Fruit fly (Drosophila melanogaster) whole organism, wandering third instar larva: ENCODE results near the gene SNRPG.

ENCODE experiments used
- CG32264 ChIP-seq: fragments of 200-800 bp; sonication (Bioruptor generic); optimal IDR thresholded peaks from 2 replicates; lab custom pipeline; 2016; ENCODE audit warnings: missing biosample characterization, missing genetic modification characterization
- CG9705 ChIP-seq: fragments of 200-800 bp; sonication (Bioruptor generic); optimal IDR thresholded peaks from 2 replicates; lab custom pipeline; 2018; ENCODE audit warnings: missing biosample characterization, mild to moderate bottlenecking, missing genetic modification characterization
- CrebA ChIP-seq: fragments of 200-800 bp; sonication (Bioruptor generic); optimal IDR thresholded peaks from 2 replicates; lab custom pipeline; 2016; ENCODE audit warnings: missing biosample characterization, mild to moderate bottlenecking, missing genetic modification characterization, borderline replicate concordance
- Dfd ChIP-seq: fragments of >200 bp; optimal IDR thresholded peaks from 2 replicates; lab custom pipeline; 2017; ENCODE audit warnings: missing biosample characterization, missing genetic modification characterization
- Dif ChIP-seq: fragments of 200-275, 200-300 bp; sonication (Bioruptor generic); optimal IDR thresholded peaks from 2 replicates; lab custom pipeline; 2018; ENCODE audit warnings: missing biosample characterization, missing genetic modification characterization; ENCODE audit not compliant: partially characterized antibody
- GATAd ChIP-seq: sonication (Bioruptor generic); optimal IDR thresholded peaks from 2 replicates; lab custom pipeline; 2016; ENCODE audit warnings: missing biosample characterization, missing genetic modification characterization
- HLH106 ChIP-seq: fragments of 200-800 bp; optimal IDR thresholded peaks from 3 replicates; lab custom pipeline; 2019; ENCODE audit warnings: missing biosample characterization, mild to moderate bottlenecking, missing genetic modification characterization, moderate library complexity
- Hnf4 ChIP-seq: fragments of 200-800 bp; sonication (Bioruptor generic); optimal IDR thresholded peaks from 2 replicates; lab custom pipeline; 2016; ENCODE audit warnings: missing biosample characterization, mild to moderate bottlenecking, missing genetic modification characterization
- Hr83 ChIP-seq: fragments of 200-300 bp; sonication (Bioruptor generic); optimal IDR thresholded peaks from 2 replicates; lab custom pipeline; 2016; ENCODE audit warnings: missing biosample characterization, mild to moderate bottlenecking, missing genetic modification characterization, moderate library complexity; ENCODE audit not compliant: poor library complexity, severe bottlenecking
- Jra ChIP-seq: sonication (Bioruptor generic); optimal IDR thresholded peaks from 2 replicates; lab custom pipeline; 2016; ENCODE audit warnings: missing biosample characterization, missing genetic modification characterization
- N ChIP-seq: fragments of >200 bp; optimal IDR thresholded peaks from 2 replicates; lab custom pipeline; 2018; ENCODE audit warnings: missing biosample characterization, missing external identifiers, missing genetic modification characterization
- OdsH ChIP-seq: fragments of 200-800 bp; sonication (Bioruptor generic); optimal IDR thresholded peaks from 2 replicates; lab custom pipeline; 2016; ENCODE audit warnings: missing biosample characterization, mild to moderate bottlenecking, missing genetic modification characterization
- Rel ChIP-seq, 2 experiments: fragments of 200-800 bp; sonication (Bioruptor generic) in 1 of 2; optimal IDR thresholded peaks; 2 replicates in 1 of 2; 3 replicates in 1 of 2; lab custom pipeline; 2016 to 2019; ENCODE audit warnings: mild to moderate bottlenecking in 2 of 2, missing biosample characterization in 2 of 2, missing genetic modification characterization in 2 of 2, moderate library complexity in 1 of 2
- Sp1 ChIP-seq: fragments of 200-800 bp; sonication (Bioruptor generic); optimal IDR thresholded peaks from 3 replicates; lab custom pipeline; 2019; ENCODE audit warnings: missing biosample characterization, mild to moderate bottlenecking, missing genetic modification characterization, moderate library complexity
- Vsx2 ChIP-seq: fragments of 200-300, 225-300 bp; sonication (Bioruptor generic); optimal IDR thresholded peaks from 2 replicates; lab custom pipeline; 2018; ENCODE audit warnings: missing biosample characterization, missing genetic modification characterization; ENCODE audit not compliant: partially characterized antibody
- br ChIP-seq: fragments of 200-800 bp; sonication (Bioruptor generic); optimal IDR thresholded peaks from 2 replicates; lab custom pipeline; 2016; ENCODE audit warnings: missing biosample characterization, missing genetic modification characterization
- brk ChIP-seq: fragments of 200-800 bp; sonication (Bioruptor generic); optimal IDR thresholded peaks from 2 replicates; lab custom pipeline; 2016; ENCODE audit warnings: missing biosample characterization, mild to moderate bottlenecking, missing genetic modification characterization
- dsf ChIP-seq: sonication (Bioruptor generic); optimal IDR thresholded peaks from 2 replicates; lab custom pipeline; 2016; ENCODE audit warnings: missing biosample characterization, missing genetic modification characterization, borderline replicate concordance
- ey ChIP-seq: fragments of 200-800 bp; sonication (Bioruptor generic); optimal IDR thresholded peaks from 2 replicates; lab custom pipeline; 2016; ENCODE audit warnings: missing biosample characterization, missing genetic modification characterization
- fru ChIP-seq: fragments of 200-800 bp; sonication (Bioruptor generic); optimal IDR thresholded peaks from 3 replicates; lab custom pipeline; 2016; ENCODE audit warnings: missing biosample characterization, mild to moderate bottlenecking, missing genetic modification characterization
- h ChIP-seq: fragments of 200-800 bp; sonication (Bioruptor generic); optimal IDR thresholded peaks from 3 replicates; lab custom pipeline; 2016; ENCODE audit warnings: missing biosample characterization, mild to moderate bottlenecking, missing genetic modification characterization
- lola ChIP-seq: fragments of >200 bp; optimal IDR thresholded peaks from 2 replicates; lab custom pipeline; 2017; ENCODE audit warnings: missing biosample characterization, missing genetic modification characterization
- pan ChIP-seq: fragments of >200 bp; optimal IDR thresholded peaks from 2 replicates; lab custom pipeline; 2017
- psq ChIP-seq: fragments of 200-800 bp; sonication (Bioruptor generic); optimal IDR thresholded peaks from 3 replicates; lab custom pipeline; 2017; ENCODE audit warnings: missing biosample characterization, mild to moderate bottlenecking, missing genetic modification characterization, moderate library complexity
- rgr ChIP-seq: fragments of 200-800 bp; sonication (Bioruptor generic); optimal IDR thresholded peaks from 3 replicates; lab custom pipeline; 2016; ENCODE audit warnings: missing biosample characterization, mild to moderate bottlenecking, missing genetic modification characterization
- sv ChIP-seq: fragments of 200-800 bp; sonication (Bioruptor generic); optimal IDR thresholded peaks from 3 replicates; lab custom pipeline; 2016; ENCODE audit warnings: missing biosample characterization, missing genetic modification characterization
- tai ChIP-seq: sonication (Bioruptor generic); optimal IDR thresholded peaks from 2 replicates; lab custom pipeline; 2016; ENCODE audit warnings: missing biosample characterization, missing genetic modification characterization
- usp ChIP-seq: fragments of >200 bp; optimal IDR thresholded peaks from 2 replicates; lab custom pipeline; 2017; ENCODE audit warnings: missing biosample characterization, missing genetic modification characterization

The SNRPG gene

dm6 chrX:16678845-16679347 is 38.7 kb upstream of the SNRPG start, which contains the start of the genes CG13010 and sing:
CG13010 (minus strand) TSS chrX:16678945.
sing (plus strand) TSS chrX:16679297.
- no peak for TF ChIP-seq Jra (GFP tag; lab: Kevin White, UChicago)
- no peak for TF ChIP-seq psq
- TF ChIP-seq br, result no peak
- no peak for TF ChIP-seq ey (GFP tag; lab: Kevin White, UChicago)
- TF ChIP-seq Sp1, result no peak
- no peak for TF ChIP-seq rgr (GFP tag; lab: Kevin White, UChicago)
- no peak for TF ChIP-seq Hr83 (GFP tag; lab: Kevin White, UChicago)
- no peak for TF ChIP-seq dsf (GFP tag; lab: Kevin White, UChicago)
- TF ChIP-seq CG32264, result no peak
- TF ChIP-seq lola (GFP tag; lab: Kevin White, UChicago), result no peak
- no peak for TF ChIP-seq Dfd (GFP tag; lab: Kevin White, UChicago)
- TF ChIP-seq pan, result no peak
- no peak for TF ChIP-seq N
- no peak for TF ChIP-seq HLH106

DNA sequence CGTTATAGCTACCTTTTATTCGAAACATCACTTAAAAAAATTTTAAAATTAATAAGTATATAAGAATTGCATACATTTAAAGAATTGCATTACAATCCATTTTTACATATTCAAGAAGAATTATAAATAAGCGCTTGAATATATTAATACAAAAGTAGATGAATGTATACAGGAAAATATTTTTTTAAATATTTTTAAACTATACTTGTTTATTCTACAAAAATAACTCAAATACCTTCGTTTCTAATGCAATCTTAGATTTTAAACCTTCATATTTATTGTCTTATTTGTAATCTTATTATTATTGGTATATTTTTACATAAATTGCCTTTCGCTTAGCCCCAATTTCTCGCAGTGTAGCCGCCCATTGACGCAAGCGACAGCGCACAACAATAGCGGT is 36.9 kb upstream of the SNRPG start:
- peak; percentile 22 for TF ChIP-seq HLH106
- TF ChIP-seq Sp1, result peak; percentile 20
- TF ChIP-seq psq, result no peak

dm6 chrX:16676653-16677052 is 36.4 kb upstream of the SNRPG start, which contains the start of gene CG13012:
CG13012 (minus strand) TSS chrX:16676753.
- TF ChIP-seq rgr (GFP tag; lab: Kevin White, UChicago) (no peak), OdsH (no peak), br (no peak), sv (GFP tag; lab: Kevin White, UChicago) (no peak), Sp1 (no peak), usp (GFP tag; lab: Kevin White, UChicago) (no peak), HLH106 (no peak), Dif (GFP tag; lab: Kevin White, UChicago) (no peak), lola (GFP tag; lab: Kevin White, UChicago) (no peak), h (GFP tag; lab: Kevin White, UChicago) (no peak), Hnf4 (no peak)

dm6 chrX:16674538-16674937 is 34.3 kb upstream of the SNRPG start:
- no peak for TF ChIP-seq tai (GFP tag; lab: Kevin White, UChicago)
- TF ChIP-seq br, result no peak
- TF ChIP-seq CG9705 (GFP tag; lab: Kevin White, UChicago), result no peak
- no peak for TF ChIP-seq Dif (GFP tag; lab: Kevin White, UChicago)
- no peak for TF ChIP-seq dsf (GFP tag; lab: Kevin White, UChicago)
- TF ChIP-seq Rel (GFP tag; optimal IDR thresholded peaks at IDR 0.05; lab: Kevin White, UChicago), result no peak
- TF ChIP-seq Rel (tag; optimal IDR thresholded peaks at IDR 0.05; lab: Kevin White, UChicago), result no peak

dm6 chrX:16672904-16673303 is 32.7 kb upstream of the SNRPG start:
- TF ChIP-seq N, result no peak
- no peak for TF ChIP-seq HLH106
- TF ChIP-seq Vsx2, result no peak
- no peak for TF ChIP-seq sv (GFP tag; lab: Kevin White, UChicago)
- no peak for TF ChIP-seq Dif (GFP tag; lab: Kevin White, UChicago)
- TF ChIP-seq Hnf4, result no peak
- no peak for TF ChIP-seq GATAd (GFP tag; lab: Kevin White, UChicago)
- TF ChIP-seq CG32264, result no peak
- TF ChIP-seq Hr83 (GFP tag; lab: Kevin White, UChicago), result no peak
- no peak for TF ChIP-seq brk (GFP tag; lab: Kevin White, UChicago)
- TF ChIP-seq, all 38 proteins: peak for 0

DNA sequence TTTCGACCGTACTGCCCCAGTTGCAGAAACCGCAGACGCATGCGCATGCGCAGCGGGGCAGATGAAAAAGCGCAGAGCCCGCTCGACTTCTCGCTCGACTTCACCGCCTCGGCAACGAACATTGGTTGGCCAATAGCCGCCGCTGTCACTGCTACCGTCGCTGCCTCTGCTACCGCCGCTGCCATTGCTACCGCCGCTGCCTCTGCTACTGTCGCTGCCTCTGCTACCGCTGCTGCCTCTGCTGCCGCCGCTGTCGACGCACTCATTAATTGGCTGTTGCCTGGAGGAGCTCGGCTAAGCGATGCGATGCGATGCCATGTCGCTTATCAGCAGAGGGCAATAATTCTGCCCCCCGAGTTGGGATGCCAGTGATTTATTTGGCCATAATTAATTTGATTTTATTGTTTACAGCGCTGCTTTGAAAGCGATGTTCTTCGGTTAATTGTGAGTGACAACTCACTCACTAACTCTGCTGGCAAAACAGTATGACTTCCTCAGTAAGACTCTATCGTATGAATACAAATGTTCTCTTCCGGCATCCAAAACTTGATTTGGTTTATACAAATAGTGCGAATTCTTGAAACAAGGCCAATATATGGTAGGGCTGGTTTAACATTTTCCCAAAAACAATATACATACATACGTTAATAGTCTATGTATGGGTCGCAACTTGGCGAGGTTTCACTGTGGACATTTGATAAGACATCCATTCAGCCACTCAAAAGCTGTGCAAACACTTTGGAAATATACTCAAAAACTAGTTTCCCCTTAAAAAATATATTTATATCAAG is 30.7 kb upstream of the SNRPG start:
- TF ChIP-seq Sp1 (no peak), dsf (GFP tag; lab: Kevin White, UChicago) (no peak), Rel (GFP tag; optimal IDR thresholded peaks at IDR 0.05; lab: Kevin White, UChicago) (no peak), Rel (tag; optimal IDR thresholded peaks at IDR 0.05; lab: Kevin White, UChicago) (no peak), ey (GFP tag; lab: Kevin White, UChicago) (no peak), CrebA (GFP tag; lab: Kevin White, UChicago) (no peak), HLH106 (peak; percentile 9), OdsH (peak; percentile 32), N (no peak), fru (GFP tag; lab: Kevin White, UChicago) (peak; percentile 14), GATAd (GFP tag; lab: Kevin White, UChicago) (no peak), rgr (GFP tag; lab: Kevin White, UChicago) (peak; percentile 30), h (GFP tag; lab: Kevin White, UChicago) (no peak)
